Fruit fly (Drosophila melanogaster) whole organism, embryonic: ENCODE measurements around the gene witty.

Source experiments
- Abd-B ChIP-seq: fragments of 200-800 bp; sonication (Bioruptor generic); optimal IDR thresholded peaks from 2 replicates; lab custom pipeline; 2018; ENCODE audit warnings: missing biosample characterization, mild to moderate bottlenecking, missing genetic modification characterization, moderate library complexity
- Awh ChIP-seq: fragments of 200-800 bp; sonication (Bioruptor generic); IDR thresholded peaks from 2 replicates; pipeline ENCODE4, ENCODE4 v1.3.6; 2022; ENCODE audit warnings: missing biosample characterization, missing genetic modification characterization
- CG11696 ChIP-seq: fragments of 200-800 bp; sonication (Bioruptor generic); IDR thresholded peaks from 2 replicates; pipeline ENCODE4 v1.3.6; 2022; ENCODE audit warnings: missing biosample characterization, missing genetic modification characterization
- CG1233 ChIP-seq: fragments of 200-800 bp; sonication (Bioruptor generic); optimal IDR thresholded peaks from 4 replicates; lab custom pipeline; 2018; ENCODE audit warnings: missing biosample characterization, mild to moderate bottlenecking, missing genetic modification characterization
- CG1603 ChIP-seq: fragments of 200-800 bp; sonication (Bioruptor generic); optimal IDR thresholded peaks from 2 replicates; lab custom pipeline; 2019; ENCODE audit warnings: missing biosample characterization, mild to moderate bottlenecking, missing genetic modification characterization, moderate library complexity
- CG16813 ChIP-seq: fragments of 200-800 bp; sonication (Bioruptor generic); IDR thresholded peaks from 3 replicates; pipeline ENCODE4 v1.3.6; 2022; ENCODE audit warnings: missing biosample characterization, missing genetic modification characterization; ENCODE audit not compliant: partially characterized antibody
- Gug ChIP-seq: fragments of 200-800 bp; sonication (Bioruptor generic); IDR thresholded peaks from 4 replicates; pipeline ENCODE4 v1.3.6; 2022; ENCODE audit warnings: missing biosample characterization, missing genetic modification characterization
- HLH4C ChIP-seq: fragments of 200-800 bp; sonication (Bioruptor generic); IDR thresholded peaks from 3 replicates; pipeline ENCODE4 v1.3.6; 2022; ENCODE audit warnings: missing biosample characterization, missing genetic modification characterization; ENCODE audit not compliant: partially characterized antibody
- Tbp ChIP-seq: fragments of >200 bp; optimal IDR thresholded peaks from 2 replicates; lab custom pipeline; 2018; ENCODE audit warnings: missing biosample characterization, missing genetic modification characterization
- cad ChIP-seq: fragments of >200 bp; optimal IDR thresholded peaks from 2 replicates; lab custom pipeline; 2017; ENCODE audit warnings: missing biosample characterization, missing genetic modification characterization
- cg ChIP-seq: fragments of 200-800 bp; sonication (Bioruptor generic); optimal IDR thresholded peaks from 3 replicates; lab custom pipeline; 2019; ENCODE audit warnings: missing biosample characterization, mild to moderate bottlenecking, missing genetic modification characterization, moderate library complexity
- chn ChIP-seq: fragments of 200-800 bp; sonication (Bioruptor generic); optimal IDR thresholded peaks from 2 replicates; lab custom pipeline; 2016; ENCODE audit warnings: missing biosample characterization, missing genetic modification characterization
- dpn ChIP-seq, 2 experiments: fragments of 200-800 bp; sonication (Bioruptor generic); optimal IDR thresholded peaks; 3 replicates each; lab custom pipeline; 2016; ENCODE audit warnings: missing biosample characterization in 2 of 2, missing genetic modification characterization in 2 of 2
- psq ChIP-seq: fragments of 200-800 bp; sonication (Bioruptor generic); optimal IDR thresholded peaks from 2 replicates; lab custom pipeline; 2017; ENCODE audit warnings: missing biosample characterization, missing genetic modification characterization

- no peak for TF ChIP-seq CG11696 (GFP tag; lab: Robert Waterston, UW)
- no peak for TF ChIP-seq chn (GFP tag; lab: Kevin White, UChicago)
- TF ChIP-seq HLH4C (GFP tag; lab: Robert Waterston, UW), result no peak
- no peak for TF ChIP-seq Tbp (GFP tag; lab: Kevin White, UChicago)
- no peak for TF ChIP-seq dpn (GFP tag; optimal IDR thresholded peaks at IDR 0.05; lab: Kevin White, UChicago)
- TF ChIP-seq CG1603 (tag; lab: Kevin White, UChicago), result no peak
- no peak for TF ChIP-seq Abd-B (GFP tag; lab: Kevin White, UChicago)
- no peak for TF ChIP-seq cad (GFP tag; lab: Kevin White, UChicago)
- no peak for TF ChIP-seq cg (GFP tag; lab: Kevin White, UChicago)
- TF ChIP-seq Awh (GFP tag; lab: Robert Waterston, UW), result no peak
- no peak for TF ChIP-seq CG1233
- no peak for TF ChIP-seq CG16813 (GFP tag; lab: Robert Waterston, UW)
- no peak for TF ChIP-seq psq (GFP tag; lab: Kevin White, UChicago)
- no peak for TF ChIP-seq Gug (GFP tag; lab: Robert Waterston, UW)
Observed at dm6 chr2L:8355419-8355818, 17.3 kb downstream of the witty start.
